Fruit fly (Drosophila melanogaster) whole organism, embryonic: ENCODE measurements around the gene CG14110.

Source experiments
- B-H1 ChIP-seq: fragments of 200-800 bp; sonication (Bioruptor generic); IDR thresholded peaks from 3 replicates; pipeline ENCODE4 v1.3.6; 2022; ENCODE audit warnings: missing biosample characterization, missing genetic modification characterization
- Bteb2 ChIP-seq: fragments of 200-800 bp; sonication (Bioruptor generic); optimal IDR thresholded peaks from 2 replicates; lab custom pipeline; 2016; ENCODE audit warnings: missing biosample characterization, missing genetic modification characterization
- CG13123 ChIP-seq: fragments of 200-800 bp; sonication (Bioruptor generic); optimal IDR thresholded peaks from 2 replicates; lab custom pipeline; 2016; ENCODE audit warnings: missing biosample characterization, missing genetic modification characterization
- CG15601 ChIP-seq: fragments of 200-800 bp; sonication (Bioruptor generic); optimal IDR thresholded peaks from 3 replicates; lab custom pipeline; 2019; ENCODE audit warnings: missing biosample characterization, mild to moderate bottlenecking, missing genetic modification characterization, moderate library complexity
- CG18476 ChIP-seq: fragments of 200-800 bp; sonication (Bioruptor generic); optimal IDR thresholded peaks from 2 replicates; lab custom pipeline; 2016; ENCODE audit warnings: missing biosample characterization, mild to moderate bottlenecking, missing genetic modification characterization
- CG2120 ChIP-seq: fragments of 200-800 bp; sonication (Bioruptor generic); optimal IDR thresholded peaks from 3 replicates; lab custom pipeline; 2016; ENCODE audit warnings: missing biosample characterization, missing genetic modification characterization
- CG30020 ChIP-seq: fragments of 200-800 bp; optimal IDR thresholded peaks from 2 replicates; lab custom pipeline; 2019; ENCODE audit warnings: missing biosample characterization, mild to moderate bottlenecking, missing genetic modification characterization, moderate library complexity
- CG3407 ChIP-seq: fragments of 200-800 bp; sonication (Bioruptor generic); optimal IDR thresholded peaks from 2 replicates; lab custom pipeline; 2018; ENCODE audit warnings: missing biosample characterization, mild to moderate bottlenecking, missing genetic modification characterization
- CG4360 ChIP-seq: fragments of 200-800 bp; sonication (Bioruptor generic); IDR thresholded peaks from 2 replicates; pipeline ENCODE4 v1.3.6; 2022; ENCODE audit warnings: missing biosample characterization, missing genetic modification characterization
- CG5953 ChIP-seq: fragments of 200-800 bp; sonication (Bioruptor generic); IDR thresholded peaks from 2 replicates; pipeline ENCODE4 v1.3.6; 2022; ENCODE audit warnings: missing biosample characterization, missing genetic modification characterization
- CG7839 ChIP-seq: fragments of 200-800 bp; sonication (Bioruptor generic); optimal IDR thresholded peaks from 3 replicates; lab custom pipeline; 2018; ENCODE audit warnings: missing biosample characterization, mild to moderate bottlenecking, missing genetic modification characterization, moderate library complexity
- CG9215 ChIP-seq: fragments of 200-800 bp; sonication (Bioruptor generic); IDR thresholded peaks from 2 replicates; pipeline ENCODE4 v1.3.6; 2022; ENCODE audit warnings: missing biosample characterization, missing genetic modification characterization
- CG9817 ChIP-seq: fragments of 200-800 bp; sonication (Bioruptor generic); optimal IDR thresholded peaks from 2 replicates; lab custom pipeline; 2018; ENCODE audit warnings: missing biosample characterization, mild to moderate bottlenecking, missing genetic modification characterization, moderate library complexity
- D19A ChIP-seq: fragments of 200-800 bp; optimal IDR thresholded peaks from 3 replicates; lab custom pipeline; 2019; ENCODE audit warnings: missing biosample characterization, mild to moderate bottlenecking, missing genetic modification characterization, moderate library complexity
- Dll ChIP-seq: fragments of 200-800 bp; sonication (Bioruptor generic); IDR thresholded peaks from 4 replicates; pipeline ENCODE4 v1.3.6; 2022; ENCODE audit warnings: missing biosample characterization, missing genetic modification characterization; ENCODE audit not compliant: partially characterized antibody
- ERR ChIP-seq: fragments of 200-800 bp; sonication (Bioruptor generic); optimal IDR thresholded peaks from 2 replicates; lab custom pipeline; 2016; ENCODE audit warnings: missing biosample characterization, missing genetic modification characterization
- Gsc ChIP-seq: fragments of 200-800 bp; sonication (Bioruptor generic); IDR thresholded peaks from 2 replicates; pipeline ENCODE4 v1.3.6; 2022; ENCODE audit warnings: missing biosample characterization, missing genetic modification characterization
- HHEX ChIP-seq: fragments of 200-800 bp; sonication (Bioruptor generic); optimal IDR thresholded peaks from 3 replicates; lab custom pipeline; 2017; ENCODE audit warnings: missing biosample characterization, mild to moderate bottlenecking, missing genetic modification characterization, missing genetic modification reagents
- HLH3B ChIP-seq: fragments of 200-800 bp; sonication (Bioruptor generic); IDR thresholded peaks from 2 replicates; pipeline ENCODE4 v1.3.6; 2022; ENCODE audit warnings: missing biosample characterization, missing genetic modification characterization
- Hr78 ChIP-seq, 2 experiments: fragments of 200-800 bp in 1 of 2; fragments of >200 bp in 1 of 2; sonication (Bioruptor generic) in 1 of 2; optimal IDR thresholded peaks; 2 replicates each; lab custom pipeline; 2017 to 2019; ENCODE audit warnings: missing biosample characterization in 2 of 2, missing genetic modification characterization in 2 of 2, mild to moderate bottlenecking in 1 of 2, moderate library complexity in 1 of 2
- Kr ChIP-seq: fragments of 200-800 bp; sonication (Bioruptor generic); optimal IDR thresholded peaks from 2 replicates; lab custom pipeline; 2017; ENCODE audit warnings: missing biosample characterization, mild to moderate bottlenecking, missing genetic modification characterization
- Lim3 ChIP-seq: fragments of 200-800 bp; sonication (Bioruptor generic); IDR thresholded peaks from 2 replicates; pipeline ENCODE4 v1.3.6; 2022; ENCODE audit warnings: missing biosample characterization, missing genetic modification characterization
- Opbp ChIP-seq: fragments of 200-800 bp; sonication (Bioruptor generic); IDR thresholded peaks from 3 replicates; pipeline ENCODE4 v1.3.6; 2022; ENCODE audit warnings: missing biosample characterization, missing genetic modification characterization; ENCODE audit not compliant: partially characterized antibody
- Optix ChIP-seq: fragments of 200-800 bp; sonication (Bioruptor generic); IDR thresholded peaks from 3 replicates; pipeline ENCODE4 v1.3.6; 2022; ENCODE audit warnings: missing biosample characterization, missing genetic modification characterization
- Side ChIP-seq: fragments of 200-800 bp; sonication (Bioruptor generic); optimal IDR thresholded peaks from 2 replicates; lab custom pipeline; 2016; ENCODE audit warnings: missing biosample characterization, missing genetic modification characterization
- Sry-δ ChIP-seq: fragments of 200-800 bp; sonication (Bioruptor generic); optimal IDR thresholded peaks from 2 replicates; lab custom pipeline; 2016; ENCODE audit warnings: missing biosample characterization, missing genetic modification characterization
- ab ChIP-seq: fragments of 200-800 bp; sonication (Bioruptor generic); optimal IDR thresholded peaks from 2 replicates; lab custom pipeline; 2016; ENCODE audit warnings: missing biosample characterization, missing genetic modification characterization
- bowl ChIP-seq: fragments of 200-800 bp; sonication (Bioruptor generic); IDR thresholded peaks from 2 replicates; pipeline ENCODE4 v1.3.6; 2022; ENCODE audit warnings: missing biosample characterization, missing genetic modification characterization
- cg ChIP-seq: fragments of 200-800 bp; sonication (Bioruptor generic); optimal IDR thresholded peaks from 3 replicates; lab custom pipeline; 2019; ENCODE audit warnings: missing biosample characterization, mild to moderate bottlenecking, missing genetic modification characterization, moderate library complexity
- crc ChIP-seq: fragments of 200-800 bp; sonication (Bioruptor generic); optimal IDR thresholded peaks from 2 replicates; lab custom pipeline; 2016; ENCODE audit warnings: missing biosample characterization, missing genetic modification characterization
- da ChIP-seq: fragments of 200-800 bp; sonication (Bioruptor generic); optimal IDR thresholded peaks from 2 replicates; lab custom pipeline; 2016; ENCODE audit warnings: missing biosample characterization, missing genetic modification characterization
- dmrt11E ChIP-seq: fragments of 200-800 bp; sonication (Bioruptor generic); optimal IDR thresholded peaks from 3 replicates; lab custom pipeline; 2018; ENCODE audit warnings: missing biosample characterization, mild to moderate bottlenecking, missing genetic modification characterization, moderate library complexity
- fd96Cb ChIP-seq: fragments of 200-800 bp; sonication (Bioruptor generic); optimal IDR thresholded peaks from 2 replicates; lab custom pipeline; 2018; ENCODE audit warnings: missing biosample characterization, mild to moderate bottlenecking, missing genetic modification characterization, moderate library complexity
- gro ChIP-seq: fragments of 200-800 bp; sonication (Bioruptor generic); optimal IDR thresholded peaks from 2 replicates; lab custom pipeline; 2016; ENCODE audit warnings: missing biosample characterization, missing genetic modification characterization
- lola ChIP-seq, 3 experiments: fragments of >200 bp in 2 of 3; fragments of 200-800 bp in 1 of 3; sonication (Bioruptor generic) in 1 of 3; optimal IDR thresholded peaks; 2 replicates each; lab custom pipeline; 2017 to 2019; ENCODE audit warnings: missing biosample characterization in 3 of 3, missing genetic modification characterization in 3 of 3, mild to moderate bottlenecking in 1 of 3, moderate library complexity in 1 of 3
- lov ChIP-seq, 2 experiments: fragments of 200-800 bp in 1 of 2; fragments of >200 bp in 1 of 2; sonication (Bioruptor generic) in 1 of 2; IDR thresholded peaks in 1 of 2; optimal IDR thresholded peaks in 1 of 2; 2 replicates in 1 of 2; 3 replicates in 1 of 2; pipeline versions ENCODE4 v1.3.6 to Lab custom; 2017 to 2022; ENCODE audit warnings: missing biosample characterization in 1 of 2, missing genetic modification characterization in 1 of 2
- pho ChIP-seq: fragments of 200-800 bp; sonication (Bioruptor generic); optimal IDR thresholded peaks from 2 replicates; lab custom pipeline; 2016; ENCODE audit warnings: missing biosample characterization, missing genetic modification characterization
- psq ChIP-seq: fragments of 200-800 bp; sonication (Bioruptor generic); optimal IDR thresholded peaks from 2 replicates; lab custom pipeline; 2017; ENCODE audit warnings: missing biosample characterization, missing genetic modification characterization
- ro ChIP-seq: fragments of 200-800 bp; sonication (Bioruptor generic); IDR thresholded peaks from 2 replicates; pipeline ENCODE4 v1.3.6; 2022; ENCODE audit warnings: missing biosample characterization, missing genetic modification characterization
- sc ChIP-seq, 3 experiments: fragments of >200 bp in 2 of 3; fragments of 200-800 bp in 1 of 3; sonication (Bioruptor generic) in 1 of 3; optimal IDR thresholded peaks; 2 replicates in 2 of 3; 3 replicates in 1 of 3; lab custom pipeline; 2017; ENCODE audit warnings: mild to moderate bottlenecking in 1 of 3, missing biosample characterization in 1 of 3, missing genetic modification characterization in 1 of 3, missing genetic modification reagents in 1 of 3
- scrt ChIP-seq: fragments of 200-800 bp; sonication (Bioruptor generic); optimal IDR thresholded peaks from 2 replicates; lab custom pipeline; 2018; ENCODE audit warnings: missing biosample characterization, mild to moderate bottlenecking, missing genetic modification characterization, moderate library complexity
- sens-2 ChIP-seq: fragments of 200-800 bp; sonication (Bioruptor generic); IDR thresholded peaks from 2 replicates; pipeline ENCODE4 v1.3.6; 2022; ENCODE audit warnings: missing biosample characterization, missing genetic modification characterization
- sug ChIP-seq: fragments of 200-800 bp; optimal IDR thresholded peaks from 2 replicates; lab custom pipeline; 2019; ENCODE audit warnings: missing biosample characterization, mild to moderate bottlenecking, missing genetic modification characterization, moderate library complexity
- tna ChIP-seq: fragments of 200-800 bp; sonication (Bioruptor generic); IDR thresholded peaks from 2 replicates; pipeline ENCODE4 v1.3.6; 2022; ENCODE audit warnings: missing biosample characterization, missing genetic modification characterization; ENCODE audit not compliant: partially characterized antibody
- toy ChIP-seq: fragments of 200-800 bp; sonication (Bioruptor generic); IDR thresholded peaks from 2 replicates; pipeline ENCODE4 v1.3.6; 2022; ENCODE audit warnings: missing biosample characterization, missing genetic modification characterization
- trem ChIP-seq: fragments of 200-800 bp; optimal IDR thresholded peaks from 3 replicates; lab custom pipeline; 2019; ENCODE audit warnings: missing biosample characterization, mild to moderate bottlenecking, missing genetic modification characterization, moderate library complexity
- twi ChIP-seq: fragments of 200-800 bp; optimal IDR thresholded peaks from 2 replicates; lab custom pipeline; 2019; ENCODE audit warnings: missing biosample characterization, mild to moderate bottlenecking, missing genetic modification characterization, moderate library complexity
- tx ChIP-seq: fragments of 200-800 bp; sonication (Bioruptor generic); optimal IDR thresholded peaks from 2 replicates; lab custom pipeline; 2016; ENCODE audit warnings: missing biosample characterization, missing genetic modification characterization
- unpg ChIP-seq: fragments of 200-800 bp; sonication (Bioruptor generic); optimal IDR thresholded peaks from 3 replicates; lab custom pipeline; 2018; ENCODE audit warnings: missing biosample characterization, mild to moderate bottlenecking, missing genetic modification characterization, moderate library complexity

Gene CG14110

DNA sequence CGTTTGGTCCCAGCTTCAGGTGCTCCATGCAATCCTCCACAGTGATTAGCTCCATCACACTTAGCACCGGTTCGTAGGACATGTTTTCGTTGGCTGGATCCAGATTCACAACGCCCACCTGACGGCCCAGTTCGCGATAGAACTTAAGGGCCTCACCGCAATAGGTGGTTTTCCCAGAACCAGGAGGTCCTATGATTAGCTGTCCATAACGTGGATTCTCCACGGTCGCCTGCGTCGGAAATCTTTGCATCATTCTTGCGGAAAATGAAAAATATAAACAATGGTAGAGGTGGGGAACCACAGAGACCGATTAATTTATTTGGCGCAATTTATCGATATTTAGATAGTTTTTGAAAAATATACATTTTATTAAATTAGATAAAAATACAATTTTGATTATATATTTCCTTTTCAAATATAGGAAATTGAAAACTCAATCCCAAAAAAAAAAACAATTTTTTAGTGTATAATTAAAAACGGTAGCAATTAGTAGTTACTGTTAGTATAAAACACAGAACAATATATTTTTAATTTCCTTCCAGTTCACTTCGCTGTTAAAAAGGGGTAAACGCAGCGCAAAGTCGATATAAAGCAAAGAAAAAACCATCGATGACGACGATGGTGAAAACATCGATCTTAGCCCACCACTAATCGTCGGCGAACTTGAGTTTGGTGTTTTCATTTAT is 27.8 kb downstream of the CG14110 start, which contains the start of the genes CG10222 and flr (continued):
- TF ChIP-seq CG9817 (tag; lab: Kevin White, UChicago) (no peak), pho (no peak), ab (no peak), gro (GFP tag; lab: Kevin White, UChicago) (no peak), trem (tag; lab: Kevin White, UChicago) (peak; percentile 41), Bteb2 (no peak), bowl (no peak), da (GFP tag; lab: Kevin White, UChicago) (no peak), toy (GFP tag; lab: Robert Waterston, UW) (no peak), ERR (GFP tag; lab: Kevin White, UChicago) (no peak), tna (peak; percentile 22; the same call in 1 of the 2 replicates), Kr (peak; percentile 98), D19A (no peak), CG7839 (no peak), CG30020 (tag; lab: Kevin White, UChicago) (no peak), tx (no peak), unpg (GFP tag; lab: Kevin White, UChicago) (no peak), CG5953 (GFP tag; lab: Robert Waterston, UW) (no peak), CG4360 (GFP tag; lab: Robert Waterston, UW) (no peak), Sry-δ (GFP tag; lab: Kevin White, UChicago) (peak; percentile 86), Optix (GFP tag; lab: Robert Waterston, UW) (no peak), lola (GFP tag; optimal IDR thresholded peaks at IDR 0.05; lab: Kevin White, UChicago) (no peak), fd96Cb (tag; lab: Kevin White, UChicago) (no peak), CG18476 (GFP tag; lab: Kevin White, UChicago) (no peak), sc (optimal IDR thresholded peaks at IDR 0.05; lab: Kevin White, UChicago) (no peak), sc (GFP tag; optimal IDR thresholded peaks at IDR 0.05; lab: Kevin White, UChicago) (no peak), dmrt11E (tag; lab: Kevin White, UChicago) (no peak), CG13123 (GFP tag; lab: Kevin White, UChicago) (no peak), sug (tag; lab: Kevin White, UChicago) (peak; percentile 8), HLH3B (no peak), Opbp (GFP tag; lab: Robert Waterston, UW) (peak; percentile 74), cg (GFP tag; lab: Kevin White, UChicago) (no peak), psq (no peak), sens-2 (no peak), twi (tag; lab: Kevin White, UChicago) (no peak), CG9215 (GFP tag; lab: Robert Waterston, UW) (0 out of 2 replicates have a peak, but pooled peaks have one; percentile 8), CG3407 (no peak), B-H1 (GFP tag; lab: Robert Waterston, UW) (no peak), ro (GFP tag; lab: Robert Waterston, UW) (no peak), Gsc (GFP tag; lab: Robert Waterston, UW) (no peak), lov (optimal IDR thresholded peaks at IDR 0.05; lab: Kevin White, UChicago) (no peak), lov (GFP tag; IDR thresholded peaks at IDR 0.05; lab: Robert Waterston, UW) (no peak), HHEX (GFP tag; lab: Kevin White, UChicago) (no peak), Hr78 (GFP tag; optimal IDR thresholded peaks at IDR 0.05; lab: Kevin White, UChicago) (no peak), Lim3 (GFP tag; lab: Robert Waterston, UW) (no peak), CG2120 (peak; percentile 6), Dll (GFP tag; lab: Robert Waterston, UW) (peak; percentile 85), Side (no peak), crc (no peak), scrt (GFP tag; lab: Kevin White, UChicago) (no peak), CG15601 (tag; lab: Kevin White, UChicago) (peak; percentile 19)
